Worm (Caenorhabditis elegans) whole organism, L1 larva: ENCODE data around the gene eif-1.A.

Experiments
- Y116A8C.19 ChIP-seq: sonication (generic microtip); optimal IDR thresholded peaks from 2 replicates; lab custom pipeline; 2016; ENCODE audit warnings: missing compliant biosample characterization, missing genetic modification characterization, borderline replicate concordance
- aly-2 ChIP-seq: fragments of 150-350 bp; optimal IDR thresholded peaks from 2 replicates; lab custom pipeline; 2014; ENCODE audit warnings: missing biosample characterization, missing genetic modification characterization
- ces-1 ChIP-seq: fragments of 150-350 bp; optimal IDR thresholded peaks from 2 replicates; lab custom pipeline; 2014; ENCODE audit warnings: missing biosample characterization, missing genetic modification reagents, missing genetic modification characterization
- efl-1 ChIP-seq, 4 experiments: fragments of 150-350 bp; optimal IDR thresholded peaks in 3 of 4; peaks in 1 of 4; 1 replicate in 1 of 4; 2 replicates in 3 of 4; lab custom pipeline; 2014; ENCODE audit warnings: missing biosample characterization in 2 of 4, missing genetic modification characterization in 2 of 4, missing genetic modification reagents in 2 of 4
- lir-3 ChIP-seq: sonication (generic microtip); optimal IDR thresholded peaks from 2 replicates; lab custom pipeline; 2016; ENCODE audit warnings: mild to moderate bottlenecking, missing genetic modification characterization, moderate library complexity, missing compliant biosample characterization; ENCODE audit not compliant: poor library complexity
- lsy-2 ChIP-seq, 2 experiments: fragments of 150-350 bp; optimal IDR thresholded peaks; 2 replicates each; lab custom pipeline; 2014; ENCODE audit warnings: missing biosample characterization in 2 of 2, missing genetic modification characterization in 2 of 2
- nhr-20 ChIP-seq: sonication (generic microtip); optimal IDR thresholded peaks from 2 replicates; lab custom pipeline; 2016; ENCODE audit warnings: mild to moderate bottlenecking, missing genetic modification characterization, missing compliant biosample characterization
- nhr-237 ChIP-seq: fragments of 150-350 bp; optimal IDR thresholded peaks from 2 replicates; lab custom pipeline; 2014; ENCODE audit warnings: missing biosample characterization, missing genetic modification characterization
- nhr-28 ChIP-seq: fragments of 150-350 bp; optimal IDR thresholded peaks from 2 replicates; lab custom pipeline; 2014; ENCODE audit warnings: missing biosample characterization, missing genetic modification characterization
- snpc-4 ChIP-seq: fragments of 150-350 bp; optimal IDR thresholded peaks from 2 replicates; lab custom pipeline; 2014; ENCODE audit warnings: missing biosample characterization, missing genetic modification characterization
- swsn-7 ChIP-seq: sonication (generic microtip); optimal IDR thresholded peaks from 2 replicates; lab custom pipeline; 2016; ENCODE audit warnings: missing genetic modification characterization, missing compliant biosample characterization
- unc-130 ChIP-seq: fragments of 150-350 bp; optimal IDR thresholded peaks from 2 replicates; lab custom pipeline; 2017; ENCODE audit warnings: missing biosample characterization, missing genetic modification characterization, inconsistent platforms
- xbp-1 ChIP-seq: sonication (generic microtip); optimal IDR thresholded peaks from 2 replicates; lab custom pipeline; 2016; ENCODE audit warnings: missing genetic modification characterization, missing compliant biosample characterization
- ztf-11 ChIP-seq, 2 experiments: sonication (generic microtip); optimal IDR thresholded peaks; 2 replicates each; lab custom pipeline; 2016 to 2017; ENCODE audit warnings: missing genetic modification characterization in 2 of 2, missing biosample characterization in 1 of 2, missing compliant biosample characterization in 1 of 2

DNA sequence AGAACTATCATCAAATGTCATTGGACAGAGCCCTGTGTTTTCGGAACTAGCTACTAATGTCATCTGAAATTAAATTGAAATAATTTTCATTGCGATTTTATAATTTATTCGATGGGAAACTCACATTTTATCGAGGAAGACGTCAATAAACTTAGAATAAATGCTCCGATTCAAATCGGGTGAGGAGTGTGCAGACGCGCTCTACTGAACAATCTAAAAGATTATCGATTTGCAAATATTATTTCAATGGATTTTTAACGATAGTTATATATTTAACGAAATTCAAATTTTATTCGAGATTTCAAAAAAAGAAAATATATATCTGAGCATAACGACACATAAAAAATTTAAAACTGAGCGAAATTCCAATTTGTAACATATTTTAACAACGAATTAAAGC is 11.6 kb upstream of the eif-1.A start, which contains the start of gene eor-1:
- TF ChIP-seq lsy-2 (tag; optimal IDR thresholded peaks at IDR 0.05; lab: Kevin White, UChicago) (peak; percentile 49 to 77), nhr-28 (tag; lab: Kevin White, UChicago) (no peak), swsn-7 (tag; lab: Kevin White, UChicago) (peak; percentile 13), ztf-11 (tag; optimal IDR thresholded peaks at IDR 0.05; lab: Kevin White, UChicago) (no peak), aly-2 (peak; percentile 3), unc-130 (tag; lab: Kevin White, UChicago) (no peak), xbp-1 (peak; percentile 41), snpc-4 (tag; lab: Kevin White, UChicago) (no peak), efl-1 (optimal IDR thresholded peaks at IDR 0.05; lab: Kevin White, UChicago) (peak; percentile 42 to 55), efl-1 (GFP tag; optimal IDR thresholded peaks at IDR 0.05 in 1 of 2; lab: Kevin White, UChicago) (peak; percentile 6 to 50), lir-3 (peak; percentile 16), nhr-20 (tag; lab: Kevin White, UChicago) (peak; percentile 41), Y116A8C.19 (tag; lab: Kevin White, UChicago) (no peak), ces-1 (GFP tag; lab: Kevin White, UChicago) (no peak), nhr-237 (tag; lab: Kevin White, UChicago) (no peak)
